Fruit fly (Drosophila melanogaster): ENCODE results near the gene Cpsf6.

DNA sequence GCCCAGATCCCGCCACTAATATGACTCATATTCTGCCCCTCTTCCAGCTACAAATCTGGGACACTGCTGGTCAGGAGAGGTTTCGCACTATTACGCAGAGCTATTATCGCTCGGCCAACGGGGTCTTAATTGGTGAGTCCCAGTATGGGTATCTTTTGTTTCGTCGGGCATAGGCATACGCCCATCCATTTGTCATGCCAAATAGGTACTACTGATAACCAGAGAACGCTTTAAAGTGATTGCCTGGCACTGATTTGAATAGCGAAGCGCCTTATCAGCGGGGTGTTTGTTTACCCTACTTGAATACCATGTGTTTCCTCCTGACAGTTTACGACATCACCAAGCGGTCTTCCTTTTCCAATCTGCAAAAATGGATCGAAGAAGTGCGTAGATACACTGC lies 17.8 kb downstream of the Cpsf6 start:
- TF ChIP-seq Abd-B (GFP tag; optimal IDR thresholded peaks at IDR 0.05) (no peak), Myc (optimal IDR thresholded peaks at IDR 0.05) (no peak), woc (GFP tag; optimal IDR thresholded peaks at IDR 0.05) (no peak), fru (GFP tag; optimal IDR thresholded peaks at IDR 0.05) (no peak), tai (GFP tag; optimal IDR thresholded peaks at IDR 0.05) (no peak)
